Worm (Caenorhabditis elegans): ENCODE data around the gene rcs-1.

Gene rcs-1

ce11 chrX:8835887-8836348, 7.6 kb upstream of the rcs-1 start, which contains the start of gene C28G1.2:
TSS of gene C28G1.2 (plus strand) at chrX:8836016.
- TF ChIP-seq him-1 (tag; optimal IDR thresholded peaks at IDR 0.05) (peak; percentile 93), dao-5 (tag; optimal IDR thresholded peaks at IDR 0.05) (peak; percentile 92), W03F9.2 (tag; optimal IDR thresholded peaks at IDR 0.05) (peak; percentile 50)

DNA sequence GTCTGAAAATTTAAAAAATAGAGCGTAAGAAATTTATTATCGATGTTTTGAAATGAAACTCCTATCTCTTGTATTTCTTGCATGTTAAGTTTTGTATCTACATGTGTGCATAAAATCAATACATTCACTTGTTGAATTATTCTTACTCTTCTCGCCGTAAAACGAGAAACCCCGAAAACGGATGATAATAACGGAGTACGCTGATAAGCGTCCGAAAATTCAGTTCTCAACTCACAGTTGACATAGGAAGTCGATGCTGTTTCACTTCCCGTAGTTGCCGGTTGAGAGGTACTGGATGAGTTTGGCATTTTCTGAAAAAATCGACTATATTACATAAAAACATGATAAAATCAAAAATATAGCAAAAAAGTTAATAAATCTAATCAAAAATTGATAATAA, 7.1 kb upstream of the rcs-1 start, which contains the start of gene sec-15:
sec-15 (minus strand) TSS at position 311 of the 400 bp plus-strand sequence.
- TF ChIP-seq dao-5 (tag; optimal IDR thresholded peaks at IDR 0.05) (no peak), W03F9.2 (tag; optimal IDR thresholded peaks at IDR 0.05) (no peak), him-1 (tag; optimal IDR thresholded peaks at IDR 0.05) (no peak)

- TF ChIP-seq dao-5 (tag; optimal IDR thresholded peaks at IDR 0.05), result no peak
- no peak for TF ChIP-seq him-1 (tag; optimal IDR thresholded peaks at IDR 0.05)
- no peak for TF ChIP-seq W03F9.2 (tag; optimal IDR thresholded peaks at IDR 0.05)
Observed at ce11 chrX:8831162-8831561, 2.8 kb upstream of the rcs-1 start, which contains the start of gene C28G1.6. TSS of gene C28G1.6 (minus strand) at chrX:8831262.

- TF ChIP-seq W03F9.2 (tag; optimal IDR thresholded peaks at IDR 0.05) (no peak), him-1 (tag; optimal IDR thresholded peaks at IDR 0.05) (no peak), dao-5 (tag; optimal IDR thresholded peaks at IDR 0.05) (no peak)
Observed at ce11 chrX:8824437-8824836, 3.9 kb downstream of the rcs-1 start, which contains the start of gene ifd-1. TSS of gene ifd-1 (minus strand) at chrX:8824448.

DNA sequence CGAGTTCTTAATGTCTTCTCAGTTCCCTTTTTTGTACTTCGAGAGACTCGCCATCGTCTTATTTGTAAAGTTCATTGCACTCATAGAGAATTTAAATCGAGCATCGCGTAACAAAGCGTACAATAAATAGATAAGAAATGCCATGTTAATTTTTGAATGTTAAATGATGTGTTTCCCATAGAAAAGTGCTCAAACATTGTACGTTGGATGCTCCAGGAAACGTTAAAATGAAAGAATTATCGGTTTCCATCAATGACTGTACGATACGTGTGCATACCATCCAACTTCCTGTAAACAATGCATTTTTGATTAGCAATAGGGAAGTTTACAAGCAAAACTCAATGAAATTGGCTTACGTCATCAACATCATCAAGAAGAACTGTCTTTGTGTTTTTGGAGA, 7.7 kb downstream of the rcs-1 start:
- TF ChIP-seq W03F9.2 (tag; optimal IDR thresholded peaks at IDR 0.05) (no peak), dao-5 (tag; optimal IDR thresholded peaks at IDR 0.05) (no peak), him-1 (tag; optimal IDR thresholded peaks at IDR 0.05) (no peak)

ce11 chrX:8819815-8820415, 8.4 kb downstream of the rcs-1 start:
- TF ChIP-seq dao-5 (tag; optimal IDR thresholded peaks at IDR 0.05) (no peak), him-1 (tag; optimal IDR thresholded peaks at IDR 0.05) (no peak), W03F9.2 (tag; optimal IDR thresholded peaks at IDR 0.05) (no peak)

- TF ChIP-seq W03F9.2 (tag; optimal IDR thresholded peaks at IDR 0.05), result no peak
- no peak for TF ChIP-seq him-1 (tag; optimal IDR thresholded peaks at IDR 0.05)
- no peak for TF ChIP-seq dao-5 (tag; optimal IDR thresholded peaks at IDR 0.05)
Observed at ce11 chrX:8817929-8818328, 10.4 kb downstream of the rcs-1 start.

ce11 chrX:8811916-8812315, 16.4 kb downstream of the rcs-1 start, which contains the start of gene cnnm-2:
TSS of gene cnnm-2 (plus strand) at chrX:8812105.
- TF ChIP-seq W03F9.2 (tag; optimal IDR thresholded peaks at IDR 0.05), result no peak
- TF ChIP-seq dao-5 (tag; optimal IDR thresholded peaks at IDR 0.05), result no peak
- no peak for TF ChIP-seq him-1 (tag; optimal IDR thresholded peaks at IDR 0.05)

DNA sequence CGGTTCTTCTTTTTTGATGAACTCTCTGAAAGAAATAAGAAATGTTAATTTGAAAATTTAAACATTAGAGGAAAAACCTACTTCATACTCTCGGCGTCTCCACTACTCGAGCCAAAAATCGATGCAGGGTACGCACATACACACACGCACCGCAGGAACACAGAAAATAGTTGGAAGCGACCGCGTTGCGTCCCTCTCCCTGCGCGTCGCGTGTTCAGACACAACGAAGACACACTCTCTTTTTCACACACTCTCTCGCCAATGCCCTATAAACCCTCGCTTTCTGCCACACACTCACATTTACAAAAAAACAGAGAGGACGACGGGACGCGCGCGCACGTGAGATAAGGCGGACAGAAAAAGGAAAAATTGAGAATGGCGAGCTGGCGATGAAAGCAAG, 17.4 kb downstream of the rcs-1 start, which contains the start of gene R04E5.9:
R04E5.9 (minus strand) TSS at position 235 of the 400 bp plus-strand sequence.
- peak; percentile 42 for TF ChIP-seq dao-5 (tag; optimal IDR thresholded peaks at IDR 0.05)
- peak; percentile 98 for TF ChIP-seq him-1 (tag; optimal IDR thresholded peaks at IDR 0.05)
- TF ChIP-seq W03F9.2 (tag; optimal IDR thresholded peaks at IDR 0.05), result peak; percentile 69

ce11 chrX:8808740-8809139, 19.6 kb downstream of the rcs-1 start:
- TF ChIP-seq him-1 (tag; optimal IDR thresholded peaks at IDR 0.05) (no peak), dao-5 (tag; optimal IDR thresholded peaks at IDR 0.05) (no peak), W03F9.2 (tag; optimal IDR thresholded peaks at IDR 0.05) (no peak)

DNA sequence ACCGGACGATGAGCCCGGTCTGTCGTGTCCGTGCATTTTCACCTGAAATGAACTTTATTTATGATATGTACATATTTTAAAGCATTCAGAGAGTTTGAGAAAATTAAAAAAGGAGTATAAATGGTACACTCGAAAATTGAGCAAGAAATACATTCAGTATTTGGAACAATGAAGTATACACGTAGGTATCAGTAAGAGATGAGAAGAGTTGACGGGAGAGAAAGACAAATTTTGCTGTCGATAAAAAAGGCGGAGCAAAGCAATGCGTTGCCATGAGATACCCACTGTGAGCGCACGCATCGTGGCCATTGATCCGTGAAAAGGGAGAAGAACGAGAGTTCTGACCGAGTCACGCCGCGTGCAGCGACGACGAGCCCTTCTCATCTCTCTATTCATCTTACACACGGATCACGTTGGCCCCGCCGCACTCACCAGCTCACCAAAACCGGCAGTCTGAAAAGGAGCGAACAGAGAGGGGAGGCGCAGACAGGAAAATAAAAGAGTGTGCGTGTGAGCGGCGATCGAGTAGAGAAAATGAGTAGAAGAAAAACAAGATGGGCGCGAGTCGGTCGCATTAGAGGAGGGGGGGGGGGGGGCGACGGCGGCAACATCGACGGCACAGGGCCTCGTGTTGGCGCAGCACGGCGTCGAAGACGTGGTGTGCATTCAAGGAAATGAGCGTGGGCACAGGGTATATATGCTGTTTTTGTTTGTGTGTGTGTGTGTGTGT, 22.1 kb downstream of the rcs-1 start, which contains the start of gene R04E5.8:
R04E5.8 (minus strand) TSS at position 51 of the 730 bp plus-strand sequence.
- no peak for TF ChIP-seq dao-5 (tag; optimal IDR thresholded peaks at IDR 0.05)
- no peak for TF ChIP-seq W03F9.2 (tag; optimal IDR thresholded peaks at IDR 0.05)
- TF ChIP-seq him-1 (tag; optimal IDR thresholded peaks at IDR 0.05), result peak; percentile 90

DNA sequence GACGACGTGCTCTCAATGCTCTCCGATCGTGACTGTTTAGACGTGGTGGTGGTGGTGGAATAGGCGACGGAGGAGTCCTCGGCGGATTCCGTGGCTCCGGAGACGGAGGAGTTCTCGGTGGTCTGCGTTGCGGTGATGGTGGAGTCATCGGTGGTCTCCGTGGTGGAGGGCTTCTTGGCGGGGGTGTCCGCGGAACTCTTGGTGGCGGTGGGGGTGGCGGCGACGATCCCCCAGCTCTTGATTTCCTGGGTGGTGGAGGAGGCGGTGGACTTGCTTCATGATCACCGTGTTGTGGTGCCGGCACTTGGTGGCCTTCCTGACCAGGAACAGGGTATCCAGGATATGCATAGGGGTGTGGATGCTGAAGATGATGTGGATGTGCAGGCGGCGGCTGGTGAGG, 22.9 kb downstream of the rcs-1 start:
- TF ChIP-seq dao-5 (tag; optimal IDR thresholded peaks at IDR 0.05), result no peak
- no peak for TF ChIP-seq him-1 (tag; optimal IDR thresholded peaks at IDR 0.05)
- TF ChIP-seq W03F9.2 (tag; optimal IDR thresholded peaks at IDR 0.05), result no peak

- TF ChIP-seq W03F9.2 (tag; optimal IDR thresholded peaks at IDR 0.05) (no peak), him-1 (tag; optimal IDR thresholded peaks at IDR 0.05) (peak; percentile 42)
Observed at ce11 chrX:8800983-8801382, 27.4 kb downstream of the rcs-1 start.

ce11 chrX:8800355-8800754, 28.0 kb downstream of the rcs-1 start:
- no peak for TF ChIP-seq W03F9.2 (tag; optimal IDR thresholded peaks at IDR 0.05)
- TF ChIP-seq dao-5 (tag; optimal IDR thresholded peaks at IDR 0.05), result no peak
- TF ChIP-seq him-1 (tag; optimal IDR thresholded peaks at IDR 0.05), result no peak

Measured in whole organism, L4/young adult.